Worm (Caenorhabditis elegans): ENCODE data around the gene srv-7.
A peak's percentile ranks its signal among the peaks of the same experiment; 100 is the strongest.

Gene srv-7

ce11 chrX:5647884-5648283, at the start of gene srv-7:
TSS of gene srv-7 (minus strand) at chrX:5647984.
- no peak for TF ChIP-seq klf-2 (GFP tag; conservative IDR thresholded peaks at IDR 0.05)
- TF ChIP-seq ref-1 (GFP tag; conservative IDR thresholded peaks at IDR 0.05) = no peak
- TF ChIP-seq tab-1 (GFP tag; IDR thresholded peaks at IDR 0.05) = no peak
- TF ChIP-seq ztf-29 (GFP tag; IDR thresholded peaks at IDR 0.05) = no peak
- no peak for TF ChIP-seq ztf-23 (GFP tag; IDR thresholded peaks at IDR 0.05)
- no peak for TF ChIP-seq med-1 (GFP tag; optimal IDR thresholded peaks at IDR 0.05; ENCODE audit: insufficient read depth)
- no peak for TF ChIP-seq T22C8.4 (GFP tag; IDR thresholded peaks at IDR 0.05)
- no peak for TF ChIP-seq cog-1 (tag; optimal IDR thresholded peaks at IDR 0.05)
- no peak for TF ChIP-seq flt-1 (GFP tag; IDR thresholded peaks at IDR 0.05)

- TF ChIP-seq cog-1 (tag; optimal IDR thresholded peaks at IDR 0.05) (no peak), T22C8.4 (GFP tag; IDR thresholded peaks at IDR 0.05) (no peak), ref-1 (GFP tag; conservative IDR thresholded peaks at IDR 0.05) (no peak), ztf-29 (GFP tag; IDR thresholded peaks at IDR 0.05) (no peak), med-1 (GFP tag; optimal IDR thresholded peaks at IDR 0.05; ENCODE audit: insufficient read depth) (no peak), ztf-23 (GFP tag; IDR thresholded peaks at IDR 0.05) (no peak), flt-1 (GFP tag; IDR thresholded peaks at IDR 0.05) (no peak)
These were observed 49.4 kb upstream of the srv-7 start, which contains the start of gene W01C8.5 for ce11 chrX:5697208-5697607. TSS of gene W01C8.5 (minus strand) at chrX:5697308.

DNA sequence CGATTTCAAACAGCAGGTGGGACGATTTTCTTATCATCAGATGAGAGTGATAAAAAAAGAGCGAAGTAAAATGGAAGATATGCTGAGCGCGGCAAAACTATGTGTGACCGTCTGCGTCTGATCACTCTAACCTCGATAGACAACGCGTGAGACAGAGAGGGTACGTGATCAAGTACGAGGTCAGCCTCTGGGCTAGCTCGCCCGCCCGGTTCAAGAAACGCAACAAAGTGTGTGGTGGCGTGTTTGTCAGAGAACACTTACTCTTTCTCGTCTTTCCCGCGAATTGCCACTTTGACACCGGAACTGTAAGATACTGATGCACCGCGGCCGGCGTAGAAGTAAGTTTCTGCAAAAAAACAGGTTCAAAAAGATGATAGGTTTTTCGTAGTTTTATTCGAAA, 48.4 kb upstream of the srv-7 start:
- no peak for TF ChIP-seq klf-2 (GFP tag; conservative IDR thresholded peaks at IDR 0.05)
- no peak for TF ChIP-seq cog-1 (tag; optimal IDR thresholded peaks at IDR 0.05)
- no peak for TF ChIP-seq ref-1 (GFP tag; conservative IDR thresholded peaks at IDR 0.05)
- no peak for TF ChIP-seq tab-1 (GFP tag; IDR thresholded peaks at IDR 0.05)
- no peak for TF ChIP-seq med-1 (GFP tag; optimal IDR thresholded peaks at IDR 0.05; ENCODE audit: insufficient read depth)
- no peak for TF ChIP-seq T22C8.4 (GFP tag; IDR thresholded peaks at IDR 0.05)
- TF ChIP-seq ztf-23 (GFP tag; IDR thresholded peaks at IDR 0.05) = no peak
- TF ChIP-seq flt-1 (GFP tag; IDR thresholded peaks at IDR 0.05) = no peak
- no peak for TF ChIP-seq ztf-29 (GFP tag; IDR thresholded peaks at IDR 0.05)

DNA sequence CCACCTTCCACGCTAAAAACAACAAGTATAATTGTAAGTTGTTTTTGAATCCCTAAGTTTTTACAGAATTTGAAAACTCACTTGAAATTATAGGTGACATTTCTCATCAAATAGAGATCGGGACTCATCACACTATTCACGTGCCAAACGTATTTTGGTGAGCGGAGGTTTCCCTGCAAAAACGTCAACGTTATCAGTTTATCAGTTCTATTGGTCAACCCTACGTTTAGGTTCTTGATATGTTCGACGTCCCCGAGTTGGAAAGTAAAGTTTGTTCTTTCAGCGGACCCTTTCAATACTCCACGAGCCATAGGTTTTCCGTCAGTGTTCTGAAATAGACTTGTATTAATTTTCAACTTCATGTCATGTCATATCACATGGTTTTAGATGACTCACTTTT, 47.6 kb upstream of the srv-7 start:
- TF ChIP-seq ref-1 (GFP tag; conservative IDR thresholded peaks at IDR 0.05) (no peak), ztf-29 (GFP tag; IDR thresholded peaks at IDR 0.05) (no peak), med-1 (GFP tag; optimal IDR thresholded peaks at IDR 0.05; ENCODE audit: insufficient read depth) (no peak), T22C8.4 (GFP tag; IDR thresholded peaks at IDR 0.05) (no peak), ztf-23 (GFP tag; IDR thresholded peaks at IDR 0.05) (no peak), flt-1 (GFP tag; IDR thresholded peaks at IDR 0.05) (no peak), cog-1 (tag; optimal IDR thresholded peaks at IDR 0.05) (no peak), klf-2 (GFP tag; conservative IDR thresholded peaks at IDR 0.05) (no peak), tab-1 (GFP tag; IDR thresholded peaks at IDR 0.05) (no peak)

- TF ChIP-seq ztf-29 (GFP tag; IDR thresholded peaks at IDR 0.05) = no peak
- TF ChIP-seq ztf-23 (GFP tag; IDR thresholded peaks at IDR 0.05) = no peak
These were observed 44.3 kb upstream of the srv-7 start, which contains the start of gene W01C8.1 for ce11 chrX:5692099-5692498. TSS of gene W01C8.1 (plus strand) at chrX:5692399.

ce11 chrX:5689077-5689476, 41.3 kb upstream of the srv-7 start:
- TF ChIP-seq ztf-29 (GFP tag; IDR thresholded peaks at IDR 0.05) (no peak), ref-1 (GFP tag; conservative IDR thresholded peaks at IDR 0.05) (no peak), med-1 (GFP tag; optimal IDR thresholded peaks at IDR 0.05; ENCODE audit: insufficient read depth) (no peak), T22C8.4 (GFP tag; IDR thresholded peaks at IDR 0.05) (no peak), tab-1 (GFP tag; IDR thresholded peaks at IDR 0.05) (no peak), ztf-23 (GFP tag; IDR thresholded peaks at IDR 0.05) (no peak), klf-2 (GFP tag; conservative IDR thresholded peaks at IDR 0.05) (no peak), flt-1 (GFP tag; IDR thresholded peaks at IDR 0.05) (no peak), cog-1 (tag; optimal IDR thresholded peaks at IDR 0.05) (no peak)

DNA sequence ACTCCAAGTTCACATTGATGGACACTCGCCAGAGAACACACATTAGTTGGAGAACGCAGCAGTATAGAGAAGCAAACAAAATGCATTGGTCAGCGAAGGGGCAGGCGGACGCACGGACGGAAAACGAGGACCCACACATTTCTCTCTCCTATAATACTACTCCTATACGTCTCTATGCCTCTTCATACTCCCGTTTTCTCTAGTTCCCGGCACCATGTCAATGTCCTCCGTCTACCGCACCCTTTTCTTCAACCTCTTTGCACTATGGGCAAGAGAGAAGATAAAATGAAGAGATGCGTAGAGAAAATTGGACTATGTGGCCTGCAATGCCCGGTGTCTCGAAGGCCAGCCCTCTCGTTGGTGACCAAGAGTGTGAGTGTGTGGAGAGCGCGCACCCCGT, 38.3 kb upstream of the srv-7 start, which contains the start of gene set-20:
TSS of gene set-20 (minus strand) at position 94 of the 400 bp plus-strand sequence.
- TF ChIP-seq cog-1 (tag; optimal IDR thresholded peaks at IDR 0.05) (peak; percentile 87), flt-1 (GFP tag; IDR thresholded peaks at IDR 0.05) (peak; percentile 69), ref-1 (GFP tag; conservative IDR thresholded peaks at IDR 0.05) (no peak)

ce11 chrX:5680125-5680524, 32.3 kb upstream of the srv-7 start, which contains the start of gene set-19:
TSS of gene set-19 (minus strand) at chrX:5680225.
- no peak for TF ChIP-seq ztf-29 (GFP tag; IDR thresholded peaks at IDR 0.05)
- no peak for TF ChIP-seq T22C8.4 (GFP tag; IDR thresholded peaks at IDR 0.05)
- no peak for TF ChIP-seq klf-2 (GFP tag; conservative IDR thresholded peaks at IDR 0.05)
- TF ChIP-seq flt-1 (GFP tag; IDR thresholded peaks at IDR 0.05) = no peak
- no peak for TF ChIP-seq ref-1 (GFP tag; conservative IDR thresholded peaks at IDR 0.05)
- no peak for TF ChIP-seq tab-1 (GFP tag; IDR thresholded peaks at IDR 0.05)
- TF ChIP-seq med-1 (GFP tag; optimal IDR thresholded peaks at IDR 0.05; ENCODE audit: insufficient read depth) = no peak
- TF ChIP-seq cog-1 (tag; optimal IDR thresholded peaks at IDR 0.05) = no peak
- TF ChIP-seq ztf-23 (GFP tag; IDR thresholded peaks at IDR 0.05) = no peak

DNA sequence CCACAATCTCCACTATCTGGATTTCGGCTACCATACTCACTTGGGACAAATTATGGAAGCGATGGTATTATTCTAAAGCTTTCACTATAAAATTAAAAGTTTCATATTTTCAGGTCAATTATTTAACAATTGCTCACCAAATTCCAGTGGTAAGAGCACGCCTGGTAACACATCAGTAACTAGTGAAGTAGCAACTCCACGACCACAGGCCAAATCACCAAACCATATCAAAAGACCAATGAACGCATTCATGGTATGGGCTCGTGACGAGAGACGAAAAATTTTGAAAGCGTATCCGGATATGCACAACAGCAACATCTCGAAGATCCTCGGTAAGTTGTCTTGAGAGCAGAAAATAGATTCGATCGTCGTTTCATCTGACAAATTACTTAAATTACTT, 24.8 kb upstream of the srv-7 start:
- TF ChIP-seq klf-2 (GFP tag; conservative IDR thresholded peaks at IDR 0.05) (no peak), ztf-29 (GFP tag; IDR thresholded peaks at IDR 0.05) (no peak), med-1 (GFP tag; optimal IDR thresholded peaks at IDR 0.05; ENCODE audit: insufficient read depth) (no peak), ref-1 (GFP tag; conservative IDR thresholded peaks at IDR 0.05) (no peak), cog-1 (tag; optimal IDR thresholded peaks at IDR 0.05) (no peak), flt-1 (GFP tag; IDR thresholded peaks at IDR 0.05) (no peak), tab-1 (GFP tag; IDR thresholded peaks at IDR 0.05) (no peak), T22C8.4 (GFP tag; IDR thresholded peaks at IDR 0.05) (no peak)

DNA sequence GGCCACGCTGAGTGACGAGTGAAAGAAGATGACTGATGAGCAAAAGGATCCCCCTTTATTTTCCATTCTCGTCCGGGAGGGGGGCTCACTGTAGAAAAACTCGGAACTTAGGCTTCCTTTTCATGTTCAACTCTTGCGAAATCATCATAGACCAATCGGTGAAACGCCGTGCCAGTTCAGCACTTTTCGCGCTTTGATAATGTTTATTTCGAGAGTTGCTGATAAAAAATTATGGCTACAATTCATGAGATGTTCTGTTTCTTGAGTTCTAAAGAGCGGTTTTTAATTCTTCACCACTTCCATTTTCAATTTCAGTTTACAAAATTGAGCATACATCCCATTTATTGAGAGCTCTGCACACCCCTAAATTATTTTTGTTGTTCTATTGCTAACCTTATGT, 23.0 kb upstream of the srv-7 start:
- TF ChIP-seq ztf-29 (GFP tag; IDR thresholded peaks at IDR 0.05) (no peak), tab-1 (GFP tag; IDR thresholded peaks at IDR 0.05) (no peak)

DNA sequence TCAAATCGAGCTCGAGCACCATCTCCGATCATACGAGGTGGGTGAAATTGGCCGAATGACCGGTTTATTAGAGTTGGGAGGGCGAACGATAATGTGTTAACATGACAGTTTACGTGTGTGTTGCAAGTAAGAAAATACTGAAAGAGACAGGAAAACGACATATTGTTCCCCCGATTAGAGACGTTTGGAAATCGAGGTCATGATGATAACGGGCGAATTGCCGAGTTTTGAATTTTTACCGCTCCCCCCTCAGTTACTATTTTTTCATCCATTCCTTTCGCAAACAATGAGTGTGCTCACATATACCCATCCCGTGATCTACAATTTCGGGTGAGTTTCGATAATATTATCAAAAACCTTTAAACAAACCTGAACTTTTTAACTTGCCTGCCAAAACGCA, 21.9 kb upstream of the srv-7 start:
- TF ChIP-seq med-1 (GFP tag; optimal IDR thresholded peaks at IDR 0.05; ENCODE audit: insufficient read depth) = no peak
- TF ChIP-seq cog-1 (tag; optimal IDR thresholded peaks at IDR 0.05) = no peak
- no peak for TF ChIP-seq ztf-23 (GFP tag; IDR thresholded peaks at IDR 0.05)
- no peak for TF ChIP-seq ztf-29 (GFP tag; IDR thresholded peaks at IDR 0.05)
- TF ChIP-seq tab-1 (GFP tag; IDR thresholded peaks at IDR 0.05) = no peak
- TF ChIP-seq klf-2 (GFP tag; conservative IDR thresholded peaks at IDR 0.05) = no peak
- TF ChIP-seq ref-1 (GFP tag; conservative IDR thresholded peaks at IDR 0.05) = no peak
- no peak for TF ChIP-seq flt-1 (GFP tag; IDR thresholded peaks at IDR 0.05)
- no peak for TF ChIP-seq T22C8.4 (GFP tag; IDR thresholded peaks at IDR 0.05)

All from whole organism, midembryonic.